Fruit fly (Drosophila melanogaster) Kc167 (cell line): ENCODE results near the gene mrva.

Experiments
- psq ChIP-seq: fragments of >200 bp; optimal IDR thresholded peaks from 2 replicates; lab custom pipeline; 2017; ENCODE audit warnings: missing external identifiers
- ttk ChIP-seq: sonication (Bioruptor generic); optimal IDR thresholded peaks from 2 replicates; lab custom pipeline; 2017; ENCODE audit warnings: missing external identifiers

dm6 chr3L:7371290-7371689, 42.6 kb upstream of the mrva start:
- TF ChIP-seq psq (lab: Kevin White, UChicago) (no peak), ttk (lab: Kevin White, UChicago) (no peak)
